Worm (Caenorhabditis elegans) whole organism, L1 larva: ENCODE results near the gene C01G6.3.
A peak's percentile ranks its signal among the peaks of the same experiment; 100 is the strongest.

Experiments
- Y116A8C.19 ChIP-seq: sonication (generic microtip); optimal IDR thresholded peaks from 2 replicates; lab custom pipeline; 2016; ENCODE audit warnings: missing compliant biosample characterization, missing genetic modification characterization, borderline replicate concordance
- aha-1 ChIP-seq: fragments of 150-350 bp; optimal IDR thresholded peaks from 2 replicates; lab custom pipeline; 2014; ENCODE audit warnings: missing biosample characterization, missing genetic modification characterization
- alr-1 ChIP-seq: fragments of 200-800 bp; sonication (Bioruptor generic); optimal IDR thresholded peaks from 2 replicates; lab custom pipeline; 2018; ENCODE audit warnings: borderline replicate concordance, mild to moderate bottlenecking, missing genetic modification characterization, missing compliant biosample characterization
- aly-2 ChIP-seq: fragments of 150-350 bp; optimal IDR thresholded peaks from 2 replicates; lab custom pipeline; 2014; ENCODE audit warnings: missing biosample characterization, missing genetic modification characterization
- ama-1 ChIP-seq: fragments of 150-350 bp; optimal IDR thresholded peaks from 2 replicates; lab custom pipeline; 2014
- blmp-1 ChIP-seq: fragments of 150-350 bp; optimal IDR thresholded peaks from 2 replicates; lab custom pipeline; 2014; ENCODE audit warnings: missing biosample characterization, missing genetic modification characterization
- ceh-63 ChIP-seq: fragments of 200-800 bp; sonication (Bioruptor generic); optimal IDR thresholded peaks from 2 replicates; lab custom pipeline; 2018; ENCODE audit warnings: mild to moderate bottlenecking, missing genetic modification characterization, missing compliant biosample characterization
- ceh-8 ChIP-seq: fragments of 200-800 bp; sonication (Bioruptor generic); optimal IDR thresholded peaks from 2 replicates; lab custom pipeline; 2018; ENCODE audit warnings: mild to moderate bottlenecking, missing genetic modification characterization, moderate library complexity, missing compliant biosample characterization
- ceh-82 ChIP-seq, 3 experiments: fragments of 150-350 bp in 1 of 3; sonication (generic microtip) in 2 of 3; optimal IDR thresholded peaks; 2 replicates each; lab custom pipeline; 2014 to 2017; ENCODE audit warnings: missing biosample characterization in 3 of 3, missing genetic modification characterization in 3 of 3
- ceh-88 ChIP-seq: fragments of 200-800 bp; sonication (Bioruptor generic); IDR thresholded peaks from 2 replicates; pipeline ENCODE4 v1.3.6; 2022; ENCODE audit warnings: missing genetic modification characterization, missing compliant biosample characterization
- dpl-1 ChIP-seq, 3 experiments: fragments of 150-350 bp in 2 of 3; sonication (generic microtip) in 1 of 3; optimal IDR thresholded peaks; 2 replicates each; lab custom pipeline; 2014 to 2017; ENCODE audit warnings: missing biosample characterization in 3 of 3, missing genetic modification characterization in 3 of 3, missing genetic modification reagents in 3 of 3
- egl-13 ChIP-seq: sonication (generic microtip); optimal IDR thresholded peaks from 2 replicates; lab custom pipeline; 2016; ENCODE audit warnings: missing genotype, missing genetic modification reagents, missing genetic modification characterization, missing compliant biosample characterization
- elt-2 ChIP-seq: sonication (generic microtip); optimal IDR thresholded peaks from 2 replicates; lab custom pipeline; 2016; ENCODE audit warnings: missing genetic modification characterization, mild to moderate bottlenecking, inconsistent platforms, missing compliant biosample characterization, missing genetic modification reagents
- ets-5 ChIP-seq: fragments of 200-800 bp; sonication (Bioruptor generic); IDR thresholded peaks from 2 replicates; pipeline ENCODE4 v1.3.6; 2022; ENCODE audit warnings: missing genetic modification characterization, missing compliant biosample characterization
- fkh-10 ChIP-seq: sonication (generic microtip); optimal IDR thresholded peaks from 2 replicates; lab custom pipeline; 2017; ENCODE audit warnings: missing biosample characterization, missing genetic modification reagents, missing genetic modification characterization
- fos-1 ChIP-seq: fragments of 150-350 bp; optimal IDR thresholded peaks from 2 replicates; lab custom pipeline; 2014; ENCODE audit warnings: missing biosample characterization, missing genetic modification characterization
- grh-1 ChIP-seq: fragments of 200-800 bp; sonication (Bioruptor generic); IDR thresholded peaks from 2 replicates; pipeline ENCODE4 v1.3.6; 2022; ENCODE audit warnings: missing genetic modification reagents, missing genetic modification characterization, missing compliant biosample characterization
- hpl-2 ChIP-seq: fragments of 150-350 bp; optimal IDR thresholded peaks from 2 replicates; lab custom pipeline; 2014; ENCODE audit warnings: missing biosample characterization, missing genetic modification reagents, missing genetic modification characterization
- jun-1 ChIP-seq: fragments of 150-350 bp; optimal IDR thresholded peaks from 2 replicates; lab custom pipeline; 2014; ENCODE audit warnings: missing biosample characterization, missing genetic modification reagents, missing genetic modification characterization
- lin-14 ChIP-seq: fragments of 200-800 bp; sonication (Bioruptor generic); optimal IDR thresholded peaks from 2 replicates; lab custom pipeline; 2018; ENCODE audit warnings: mild to moderate bottlenecking, missing genetic modification characterization, moderate library complexity, missing compliant biosample characterization
- lin-15B ChIP-seq: fragments of 150-350 bp; sonication (generic microtip); optimal IDR thresholded peaks from 3 replicates; lab custom pipeline; 2014; ENCODE audit warnings: missing biosample characterization, missing genetic modification characterization
- lin-35 ChIP-seq, 2 experiments: fragments of 150-350 bp; optimal IDR thresholded peaks; 2 replicates each; lab custom pipeline; 2014; ENCODE audit warnings: missing biosample characterization in 2 of 2, missing genetic modification characterization in 2 of 2, missing genetic modification reagents in 2 of 2
- lsy-2 ChIP-seq, 2 experiments: fragments of 150-350 bp; optimal IDR thresholded peaks; 2 replicates each; lab custom pipeline; 2014; ENCODE audit warnings: missing biosample characterization in 2 of 2, missing genetic modification characterization in 2 of 2
- mab-9 ChIP-seq: fragments of 200-800 bp; sonication (Bioruptor generic); IDR thresholded peaks from 2 replicates; pipeline ENCODE4 v1.3.6; 2022; ENCODE audit warnings: missing genetic modification reagents, missing genetic modification characterization, missing compliant biosample characterization
- mdl-1 ChIP-seq, 2 experiments: fragments of 150-350 bp; optimal IDR thresholded peaks; 2 replicates each; lab custom pipeline; 2014 to 2017; ENCODE audit warnings: missing biosample characterization in 2 of 2, missing genetic modification characterization in 2 of 2, inconsistent platforms in 1 of 2
- mef-2 ChIP-seq: fragments of 150-350 bp; optimal IDR thresholded peaks from 2 replicates; lab custom pipeline; 2014; ENCODE audit warnings: missing biosample characterization, missing genetic modification characterization
- mep-1 ChIP-seq: fragments of 150-350 bp; optimal IDR thresholded peaks from 2 replicates; lab custom pipeline; 2014; ENCODE audit warnings: missing biosample characterization, missing genetic modification characterization
- nhr-12 ChIP-seq: sonication (generic microtip); optimal IDR thresholded peaks from 2 replicates; lab custom pipeline; 2017; ENCODE audit warnings: missing biosample characterization, missing genetic modification characterization
- nhr-20 ChIP-seq: sonication (generic microtip); optimal IDR thresholded peaks from 2 replicates; lab custom pipeline; 2016; ENCODE audit warnings: mild to moderate bottlenecking, missing genetic modification characterization, missing compliant biosample characterization
- nhr-237 ChIP-seq: fragments of 150-350 bp; optimal IDR thresholded peaks from 2 replicates; lab custom pipeline; 2014; ENCODE audit warnings: missing biosample characterization, missing genetic modification characterization
- nhr-28 ChIP-seq: fragments of 150-350 bp; optimal IDR thresholded peaks from 2 replicates; lab custom pipeline; 2014; ENCODE audit warnings: missing biosample characterization, missing genetic modification characterization
- nhr-47 ChIP-seq: sonication (generic microtip); optimal IDR thresholded peaks from 2 replicates; lab custom pipeline; 2016; ENCODE audit warnings: mild to moderate bottlenecking, missing genetic modification characterization, moderate library complexity, missing compliant biosample characterization
- nhr-71 ChIP-seq: sonication (generic microtip); optimal IDR thresholded peaks from 2 replicates; lab custom pipeline; 2016; ENCODE audit warnings: mild to moderate bottlenecking, missing genetic modification characterization, moderate library complexity, missing compliant biosample characterization
- nhr-76 ChIP-seq: sonication (generic microtip); optimal IDR thresholded peaks from 2 replicates; lab custom pipeline; 2017; ENCODE audit warnings: missing biosample characterization, missing genetic modification characterization
- nhr-77 ChIP-seq: fragments of 150-350 bp; optimal IDR thresholded peaks from 2 replicates; lab custom pipeline; 2014; ENCODE audit warnings: missing biosample characterization, missing genetic modification characterization
- nhr-85 ChIP-seq: sonication (generic microtip); peaks from one replicate; lab custom pipeline; 2016; ENCODE audit warnings: missing genetic modification characterization, inconsistent platforms, missing compliant biosample characterization
- nhr-90 ChIP-seq: sonication (generic microtip); optimal IDR thresholded peaks from 2 replicates; lab custom pipeline; 2016; ENCODE audit warnings: mild to moderate bottlenecking, missing genetic modification characterization, missing compliant biosample characterization; ENCODE audit not compliant: poor library complexity
- pax-3 ChIP-seq: fragments of 200-800 bp; sonication (Bioruptor generic); optimal IDR thresholded peaks from 2 replicates; lab custom pipeline; 2018; ENCODE audit warnings: mild to moderate bottlenecking, missing genetic modification characterization, moderate library complexity, missing compliant biosample characterization
- skn-1 ChIP-seq: fragments of 150-350 bp; optimal IDR thresholded peaks from 2 replicates; lab custom pipeline; 2014; ENCODE audit warnings: missing biosample characterization, missing genetic modification characterization
- snpc-4 ChIP-seq: fragments of 150-350 bp; optimal IDR thresholded peaks from 2 replicates; lab custom pipeline; 2014; ENCODE audit warnings: missing biosample characterization, missing genetic modification characterization
- sox-4 ChIP-seq: sonication (generic microtip); optimal IDR thresholded peaks from 2 replicates; lab custom pipeline; 2016; ENCODE audit warnings: missing genetic modification characterization, missing compliant biosample characterization
- sptf-1 ChIP-seq: fragments of 150-350 bp; optimal IDR thresholded peaks from 2 replicates; lab custom pipeline; 2014; ENCODE audit warnings: missing biosample characterization, missing genetic modification characterization
- sup-37 ChIP-seq: fragments of 200-800 bp; sonication (Bioruptor generic); optimal IDR thresholded peaks from 2 replicates; lab custom pipeline; 2018; ENCODE audit warnings: mild to moderate bottlenecking, missing genetic modification characterization, missing compliant biosample characterization
- swsn-7 ChIP-seq: sonication (generic microtip); optimal IDR thresholded peaks from 2 replicates; lab custom pipeline; 2016; ENCODE audit warnings: missing genetic modification characterization, missing compliant biosample characterization
- tbx-2 ChIP-seq: sonication (generic microtip); optimal IDR thresholded peaks from 2 replicates; lab custom pipeline; 2016; ENCODE audit warnings: missing genetic modification characterization, missing compliant biosample characterization
- tlp-1 ChIP-seq: fragments of 150-350 bp; optimal IDR thresholded peaks from 2 replicates; lab custom pipeline; 2014; ENCODE audit warnings: missing biosample characterization, missing genetic modification characterization
- unc-62 ChIP-seq: fragments of 150-350 bp; optimal IDR thresholded peaks from 2 replicates; lab custom pipeline; 2014; ENCODE audit warnings: missing biosample characterization, missing genetic modification reagents, missing genetic modification characterization
- unc-98 ChIP-seq: fragments of 200-800 bp; sonication (Bioruptor generic); IDR thresholded peaks from 2 replicates; pipeline ENCODE4 v1.3.6; 2022; ENCODE audit warnings: missing genetic modification characterization, missing compliant biosample characterization

The C01G6.3 gene

ce11 chrII:9284358-9285170 is 14.9 kb downstream of the C01G6.3 start (continued):
- no peak for TF ChIP-seq nhr-12
- no peak for TF ChIP-seq sup-37 (GFP tag; lab: Kevin White, UChicago)
- no peak for TF ChIP-seq Y116A8C.19 (tag; lab: Kevin White, UChicago)
- peak in 1 of 2 experiments; percentile 55 for TF ChIP-seq lsy-2 (tag; optimal IDR thresholded peaks at IDR 0.05; lab: Kevin White, UChicago)
- no peak for TF ChIP-seq dpl-1 (GFP tag; optimal IDR thresholded peaks at IDR 0.05; lab: Kevin White, UChicago)
- TF ChIP-seq mef-2, result no peak
- no peak for TF ChIP-seq nhr-71 (tag; lab: Kevin White, UChicago)

- TF ChIP-seq nhr-76 (tag; lab: Kevin White, UChicago) (no peak), nhr-237 (tag; lab: Kevin White, UChicago) (no peak), blmp-1 (tag; lab: Kevin White, UChicago) (no peak), mep-1 (tag; lab: Kevin White, UChicago) (no peak), pax-3 (tag; lab: Kevin White, UChicago) (no peak), tbx-2 (tag; lab: Kevin White, UChicago) (no peak), nhr-28 (no peak), elt-2 (no peak), mdl-1 (tag; optimal IDR thresholded peaks at IDR 0.05; lab: Kevin White, UChicago) (no peak), nhr-77 (tag; lab: Kevin White, UChicago) (no peak), ama-1 (lab: Kevin White, UChicago) (peak; percentile 59), unc-62 (GFP tag; lab: Kevin White, UChicago) (no peak), sox-4 (tag; lab: Kevin White, UChicago) (no peak), unc-98 (no peak), nhr-90 (tag; lab: Kevin White, UChicago) (no peak), nhr-12 (no peak), mab-9 (GFP tag; lab: Robert Waterston, UW) (no peak), ceh-88 (GFP tag; lab: Robert Waterston, UW) (no peak), snpc-4 (tag; lab: Kevin White, UChicago) (no peak), nhr-85 (tag; lab: Kevin White, UChicago) (peak; percentile 67), hpl-2 (no peak), egl-13 (tag; lab: Kevin White, UChicago) (peak; percentile 5), nhr-20 (tag; lab: Kevin White, UChicago) (no peak), jun-1 (tag; lab: Kevin White, UChicago) (no peak), skn-1 (tag; lab: Kevin White, UChicago) (no peak), grh-1 (GFP tag; lab: Robert Waterston, UW) (peak; percentile 27; the same call in 1 of the 2 replicates), tlp-1 (tag; lab: Kevin White, UChicago) (no peak), ceh-82 (tag; optimal IDR thresholded peaks at IDR 0.05; lab: Kevin White, UChicago) (no peak), lin-14 (no peak), fos-1 (tag; lab: Kevin White, UChicago) (no peak), alr-1 (tag; lab: Kevin White, UChicago) (no peak), mef-2 (no peak), swsn-7 (tag; lab: Kevin White, UChicago) (peak; percentile 9), nhr-47 (tag; lab: Kevin White, UChicago) (no peak), lin-35 (GFP tag; optimal IDR thresholded peaks at IDR 0.05; lab: Kevin White, UChicago) (peak; percentile 2 to 16), ceh-63 (GFP tag; lab: Kevin White, UChicago) (no peak), aha-1 (tag; lab: Kevin White, UChicago) (no peak), sptf-1 (no peak), ets-5 (GFP tag; lab: Robert Waterston, UW) (no peak), lin-15B (tag; lab: Kevin White, UChicago) (no peak), nhr-71 (tag; lab: Kevin White, UChicago) (peak; percentile 55), ceh-8 (GFP tag; lab: Kevin White, UChicago) (peak; percentile 9), fkh-10 (GFP tag; lab: Kevin White, UChicago) (peak; percentile 15), aly-2 (tag; lab: Kevin White, UChicago) (peak; percentile 18)
Observed at ce11 chrII:9285171-9286025, 15.7 kb downstream of the C01G6.3 start, which contains the start of gene mtrr-1. TSS of gene mtrr-1 (plus strand) at chrII:9285975.
